Worm (Caenorhabditis elegans) whole organism, L4 larva: Measurements from ENCODE around the gene C06B3.6.
A peak's percentile ranks its signal among the peaks of the same experiment; 100 is the strongest.

Source experiments
- F10B5.3 ChIP-seq: sonication (generic microtip); optimal IDR thresholded peaks from 2 replicates; lab custom pipeline; 2016; ENCODE audit warnings: mild to moderate bottlenecking, missing genetic modification characterization, missing compliant biosample characterization
- F44E2.7 ChIP-seq: fragments of 200-800 bp; sonication (Bioruptor generic); IDR thresholded peaks from 2 replicates; pipeline ENCODE4 v2.1.2; 2022; ENCODE audit warnings: missing genetic modification characterization, missing compliant biosample characterization
- F49E8.2 ChIP-seq: sonication (generic microtip); optimal IDR thresholded peaks from 2 replicates; lab custom pipeline; 2016; ENCODE audit warnings: missing compliant biosample characterization, mild to moderate bottlenecking, missing genetic modification characterization, borderline replicate concordance
- T20F7.1 ChIP-seq: fragments of 200-800 bp; sonication (Bioruptor generic); optimal IDR thresholded peaks from 2 replicates; lab custom pipeline; 2018; ENCODE audit warnings: mild to moderate bottlenecking, missing genetic modification characterization, missing compliant biosample characterization
- Y5F2A.4 ChIP-seq: fragments of 200-800 bp; sonication (Bioruptor generic); optimal IDR thresholded peaks from 2 replicates; lab custom pipeline; 2018; ENCODE audit warnings: mild to moderate bottlenecking, missing genetic modification characterization, missing compliant biosample characterization
- aha-1 ChIP-seq: fragments of 150-350 bp; peaks from one replicate; lab custom pipeline; 2014; ENCODE audit warnings: missing biosample characterization, missing genetic modification characterization
- attf-4 ChIP-seq: sonication (generic microtip); optimal IDR thresholded peaks from 3 replicates; lab custom pipeline; 2017; ENCODE audit warnings: missing biosample characterization, missing genetic modification characterization
- dve-1 ChIP-seq: sonication (generic microtip); optimal IDR thresholded peaks from 2 replicates; lab custom pipeline; 2017; ENCODE audit warnings: antibody characterized with exemption, mild to moderate bottlenecking, missing genetic modification characterization, missing compliant biosample characterization; ENCODE audit not compliant: insufficient read depth
- fkh-10 ChIP-seq: fragments of 150-350 bp; optimal IDR thresholded peaks from 2 replicates; lab custom pipeline; 2014; ENCODE audit warnings: missing biosample characterization, missing genetic modification reagents, missing genetic modification characterization
- fos-1 ChIP-seq: fragments of 150-350 bp; optimal IDR thresholded peaks from 2 replicates; lab custom pipeline; 2014; ENCODE audit warnings: missing biosample characterization, missing genetic modification characterization
- hlh-11 ChIP-seq: fragments of 200-800 bp; sonication (Bioruptor generic); optimal IDR thresholded peaks from 2 replicates; lab custom pipeline; 2018; ENCODE audit warnings: mild to moderate bottlenecking, missing genetic modification characterization, missing compliant biosample characterization
- hlh-30 ChIP-seq: sonication (generic microtip); optimal IDR thresholded peaks from 2 replicates; lab custom pipeline; 2017; ENCODE audit warnings: antibody characterized with exemption, mild to moderate bottlenecking, missing genetic modification characterization, missing compliant biosample characterization; ENCODE audit not compliant: insufficient read depth
- lim-7 ChIP-seq: fragments of 200-800 bp; sonication (Bioruptor generic); IDR thresholded peaks from 2 replicates; pipeline ENCODE4 v1.3.6; 2022; ENCODE audit warnings: missing genetic modification characterization, missing compliant biosample characterization
- lin-1 ChIP-seq: fragments of 200-800 bp; sonication (Bioruptor generic); IDR thresholded peaks from 2 replicates; pipeline ENCODE4 v1.3.6; 2022; ENCODE audit warnings: missing genetic modification reagents, missing genetic modification characterization, missing compliant biosample characterization
- lin-38 ChIP-seq: fragments of 200-800 bp; sonication (Bioruptor generic); IDR thresholded peaks from 2 replicates; pipeline ENCODE4 v1.3.6; 2022; ENCODE audit warnings: missing genetic modification reagents, missing genetic modification characterization, missing compliant biosample characterization
- madf-5 ChIP-seq, 2 experiments: fragments of 200-800 bp; sonication (Bioruptor generic); IDR thresholded peaks; 2 replicates each; pipeline ENCODE4 v1.3.6; 2022; ENCODE audit warnings: missing compliant biosample characterization in 2 of 2, missing genetic modification characterization in 2 of 2
- madf-9 ChIP-seq: fragments of 200-800 bp; sonication (Bioruptor generic); conservative IDR thresholded peaks from 2 replicates; pipeline ENCODE4 v1.3.6; 2022; ENCODE audit warnings: missing genetic modification reagents, missing genetic modification characterization, missing compliant biosample characterization
- mdl-1 ChIP-seq, 2 experiments: fragments of 150-350 bp in 1 of 2; sonication (generic microtip) in 1 of 2; optimal IDR thresholded peaks; 2 replicates each; lab custom pipeline; 2014 to 2017; ENCODE audit warnings: missing biosample characterization in 2 of 2, missing genetic modification characterization in 2 of 2
- mdt-29 ChIP-seq: fragments of 200-800 bp; sonication (Bioruptor generic); IDR thresholded peaks from 2 replicates; pipeline ENCODE4 v1.3.6; 2022; ENCODE audit warnings: missing genetic modification reagents, missing genetic modification characterization, missing compliant biosample characterization
- mxl-2 ChIP-seq: fragments of 200-800 bp; sonication (Bioruptor generic); conservative IDR thresholded peaks from 2 replicates; pipeline ENCODE4 v1.3.6; 2022; ENCODE audit warnings: missing genetic modification reagents, missing genetic modification characterization, missing compliant biosample characterization
- mxl-3 ChIP-seq: fragments of 200-800 bp; sonication (Bioruptor generic); optimal IDR thresholded peaks from 2 replicates; lab custom pipeline; 2018; ENCODE audit warnings: mild to moderate bottlenecking, missing genetic modification characterization, missing compliant biosample characterization
- nhr-10 ChIP-seq: fragments of 150-350 bp; optimal IDR thresholded peaks from 2 replicates; lab custom pipeline; 2014; ENCODE audit warnings: missing biosample characterization, missing genetic modification characterization
- nhr-102 ChIP-seq: sonication (generic microtip); optimal IDR thresholded peaks from 2 replicates; lab custom pipeline; 2016; ENCODE audit warnings: mild to moderate bottlenecking, missing genetic modification characterization, moderate library complexity, missing compliant biosample characterization
- nhr-11 ChIP-seq: fragments of 150-350 bp; optimal IDR thresholded peaks from 2 replicates; lab custom pipeline; 2014; ENCODE audit warnings: missing biosample characterization, missing genetic modification characterization
- nhr-28 ChIP-seq: fragments of 150-350 bp; optimal IDR thresholded peaks from 2 replicates; lab custom pipeline; 2014; ENCODE audit warnings: missing biosample characterization, missing genetic modification characterization
- nhr-41 ChIP-seq: fragments of 200-800 bp; sonication (Bioruptor generic); IDR thresholded peaks from 2 replicates; pipeline ENCODE4 v1.3.6; 2022; ENCODE audit warnings: missing genetic modification reagents, missing genetic modification characterization, missing compliant biosample characterization
- nhr-77 ChIP-seq: fragments of 150-350 bp; optimal IDR thresholded peaks from 2 replicates; lab custom pipeline; 2014; ENCODE audit warnings: missing biosample characterization, missing genetic modification characterization
- pha-4 ChIP-seq, 2 experiments: fragments of 150-350 bp in 1 of 2; fragments of 200-800 bp in 1 of 2; sonication (Bioruptor generic) in 1 of 2; IDR thresholded peaks in 1 of 2; optimal IDR thresholded peaks in 1 of 2; 2 replicates each; pipeline versions ENCODE4 v1.3.6 to Lab custom; 2014 to 2022; ENCODE audit warnings: missing genetic modification characterization in 2 of 2, missing genetic modification reagents in 2 of 2, missing biosample characterization in 1 of 2, missing compliant biosample characterization in 1 of 2
- sdz-12 ChIP-seq: fragments of 200-800 bp; sonication (Bioruptor generic); optimal IDR thresholded peaks from 2 replicates; lab custom pipeline; 2018; ENCODE audit warnings: mild to moderate bottlenecking, missing genetic modification characterization, missing compliant biosample characterization
- spr-1 ChIP-seq: sonication (generic microtip); optimal IDR thresholded peaks from 2 replicates; lab custom pipeline; 2016; ENCODE audit warnings: mild to moderate bottlenecking, missing genetic modification characterization, missing compliant biosample characterization
- spr-3 ChIP-seq: fragments of 200-800 bp; sonication (Bioruptor generic); optimal IDR thresholded peaks from 2 replicates; lab custom pipeline; 2018; ENCODE audit warnings: mild to moderate bottlenecking, missing genetic modification characterization, missing compliant biosample characterization
- unc-130 ChIP-seq: sonication (generic microtip); optimal IDR thresholded peaks from 2 replicates; lab custom pipeline; 2016; ENCODE audit warnings: missing genetic modification reagents, missing genetic modification characterization, missing compliant biosample characterization
- unc-62 ChIP-seq, 3 experiments: fragments of 150-350 bp in 1 of 3; sonication (generic microtip); optimal IDR thresholded peaks in 2 of 3; peaks in 1 of 3; 1 replicate in 1 of 3; 2 replicates in 2 of 3; lab custom pipeline; 2014 to 2017; ENCODE audit warnings: missing biosample characterization in 3 of 3, missing genetic modification characterization in 3 of 3, missing genetic modification reagents in 3 of 3, missing genotype in 1 of 3
- vab-7 ChIP-seq: fragments of 200-800 bp; sonication (Bioruptor generic); IDR thresholded peaks from 2 replicates; pipeline ENCODE4 v1.3.6; 2022; ENCODE audit warnings: missing genetic modification reagents, missing genetic modification characterization, missing compliant biosample characterization
- zfp-2 ChIP-seq: sonication (generic microtip); optimal IDR thresholded peaks from 2 replicates; lab custom pipeline; 2016; ENCODE audit warnings: mild to moderate bottlenecking, missing genetic modification characterization, missing compliant biosample characterization
- zip-11 ChIP-seq: fragments of 200-800 bp; sonication (Bioruptor generic); IDR thresholded peaks from 2 replicates; pipeline ENCODE4 v1.3.6; 2022; ENCODE audit warnings: missing genetic modification characterization, missing compliant biosample characterization
- ztf-11 ChIP-seq: fragments of 150-350 bp; optimal IDR thresholded peaks from 2 replicates; lab custom pipeline; 2014; ENCODE audit warnings: missing biosample characterization, missing genetic modification characterization

Gene C06B3.6

DNA sequence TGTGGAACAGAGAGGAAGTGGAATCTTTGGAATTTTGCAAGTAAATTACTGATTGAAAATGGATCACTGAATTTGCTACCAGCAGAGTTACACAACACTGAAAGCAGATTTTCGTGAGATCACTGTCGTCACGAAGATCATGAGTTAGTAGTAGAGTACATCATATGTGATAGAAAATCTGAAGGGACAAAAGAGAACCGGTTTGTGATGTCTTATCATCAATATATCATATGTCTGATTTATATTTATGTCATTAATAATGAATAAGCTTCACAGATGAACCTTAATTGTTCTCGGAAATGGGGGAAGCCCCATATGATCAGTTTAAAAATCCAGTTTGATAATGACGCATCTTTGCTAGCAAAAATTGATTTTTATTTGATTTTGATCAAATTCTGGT lies 27.3 kb upstream of the C06B3.6 start:
- TF ChIP-seq aha-1 (tag; lab: Kevin White, UChicago) (peak; percentile 23), mdl-1 (tag; optimal IDR thresholded peaks at IDR 0.05; lab: Kevin White, UChicago) (peak in 1 of 2 experiments; percentile 44), Y5F2A.4 (GFP tag; lab: Kevin White, UChicago) (no peak), nhr-28 (tag; lab: Kevin White, UChicago) (peak; percentile 33), hlh-30 (peak; percentile 70), fos-1 (tag; lab: Kevin White, UChicago) (no peak)

DNA sequence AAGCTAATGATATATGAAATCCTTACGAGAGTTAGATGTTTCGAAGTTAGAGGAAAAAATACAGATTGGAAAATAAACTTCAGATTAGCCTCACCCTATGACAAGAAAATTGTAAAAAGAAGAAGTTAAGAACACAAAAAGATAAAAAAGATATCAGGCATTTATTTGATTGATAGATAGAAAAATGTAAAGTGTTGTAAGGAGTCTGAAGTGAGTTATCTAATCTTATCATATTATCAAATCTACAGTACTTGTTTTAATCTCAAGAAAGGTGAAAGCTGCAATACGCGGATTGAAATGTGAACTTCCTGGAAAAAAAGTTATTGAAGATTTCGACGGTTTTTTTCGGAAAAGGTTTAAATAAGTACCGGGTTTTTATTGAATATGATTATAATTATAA lies 26.7 kb upstream of the C06B3.6 start:
- no peak for TF ChIP-seq lim-7

DNA sequence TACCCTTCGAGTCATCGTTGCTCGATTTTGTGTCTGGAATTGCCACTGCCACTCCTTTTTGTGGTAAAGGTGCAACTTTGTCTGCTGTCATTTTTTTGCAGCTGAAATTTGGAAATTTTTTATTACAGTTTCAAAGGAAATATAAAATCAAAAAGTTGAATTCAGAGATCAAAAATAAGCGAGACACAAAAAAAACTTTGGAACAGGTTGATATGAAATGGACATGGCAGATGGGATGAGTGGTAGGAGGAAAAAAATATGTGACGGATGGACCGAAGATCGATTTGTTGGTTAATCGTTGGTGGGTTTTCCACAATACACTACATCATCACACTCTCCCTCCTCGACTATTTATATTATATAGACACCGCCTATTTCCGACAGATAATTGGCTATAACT lies 25.8 kb upstream of the C06B3.6 start, which contains the start of gene R10D12.1:
R10D12.1 (minus strand) TSS at position 101 of the 400 bp plus-strand sequence.
- no peak for TF ChIP-seq attf-4 (tag; lab: Kevin White, UChicago)
- TF ChIP-seq unc-130 (GFP tag; lab: Kevin White, UChicago): no peak
- TF ChIP-seq ztf-11 (tag; lab: Kevin White, UChicago): no peak
- TF ChIP-seq hlh-30: peak; percentile 7
- peak; percentile 19 for TF ChIP-seq nhr-28 (tag; lab: Kevin White, UChicago)
- TF ChIP-seq, all 104 proteins: peak for 2

DNA sequence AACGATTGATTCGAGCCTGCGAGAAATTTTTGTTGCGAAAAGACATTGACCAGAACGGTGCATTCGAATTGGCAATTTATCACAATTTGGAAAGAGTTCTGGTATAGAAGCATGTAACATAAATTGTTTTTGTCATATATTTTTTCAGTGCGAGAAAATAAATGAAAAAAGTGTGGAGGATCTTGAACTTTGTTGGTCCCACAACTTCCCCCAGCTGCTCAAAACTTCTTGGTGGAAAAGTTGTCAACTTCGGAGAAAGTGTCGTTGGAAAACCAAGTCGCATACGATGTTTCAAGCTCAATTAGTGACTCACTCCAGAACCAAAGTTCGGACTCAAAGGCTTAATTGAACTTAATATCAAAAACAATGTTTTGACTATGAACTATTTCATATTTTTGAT lies 23.2 kb upstream of the C06B3.6 start:
- TF ChIP-seq hlh-11 (no peak), T20F7.1 (GFP tag; lab: Kevin White, UChicago) (no peak), ztf-11 (tag; lab: Kevin White, UChicago) (no peak), mxl-3 (GFP tag; lab: Kevin White, UChicago) (no peak), madf-5 (GFP tag; IDR thresholded peaks at IDR 0.05; lab: Robert Waterston, UW) (no peak), vab-7 (no peak), aha-1 (tag; lab: Kevin White, UChicago) (peak; percentile 94), nhr-102 (tag; lab: Kevin White, UChicago) (no peak), nhr-77 (tag; lab: Kevin White, UChicago) (no peak), zfp-2 (no peak), unc-62 (GFP tag; optimal IDR thresholded peaks at IDR 0.05 in 1 of 2; lab: Kevin White, UChicago) (peak in 1 of 2 experiments; percentile 34), unc-62 (tag; optimal IDR thresholded peaks at IDR 0.05; lab: Kevin White, UChicago) (no peak), dve-1 (tag; lab: Kevin White, UChicago) (no peak), nhr-11 (tag; lab: Kevin White, UChicago) (no peak), madf-9 (GFP tag; lab: Robert Waterston, UW) (no peak), mxl-2 (no peak), zip-11 (GFP tag; lab: Robert Waterston, UW) (no peak)

DNA sequence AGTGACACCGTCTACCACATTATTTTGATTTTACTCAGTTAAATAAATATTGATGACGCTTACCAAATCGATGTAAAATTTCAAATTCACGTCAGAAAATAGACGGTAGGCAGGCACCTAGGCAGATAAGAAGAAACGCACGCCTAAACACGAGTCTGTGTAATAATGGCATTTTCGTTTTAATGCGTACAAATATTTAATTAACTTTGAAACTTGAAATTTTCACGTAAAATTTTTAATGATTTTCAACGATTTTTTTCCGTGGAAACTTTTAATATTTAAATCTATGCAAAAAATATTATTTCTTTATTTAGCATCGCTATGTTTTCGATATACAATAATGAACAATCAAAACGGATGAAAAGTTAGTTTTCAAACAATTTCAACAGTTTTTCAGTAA lies 22.5 kb upstream of the C06B3.6 start, which contains the start of gene C06B3.16:
C06B3.16 (plus strand) TSS at position 301 of the 400 bp plus-strand sequence.
- TF ChIP-seq spr-1 (no peak), aha-1 (tag; lab: Kevin White, UChicago) (peak; percentile 18)
- TF ChIP-seq, all 104 proteins: peak for 1

DNA sequence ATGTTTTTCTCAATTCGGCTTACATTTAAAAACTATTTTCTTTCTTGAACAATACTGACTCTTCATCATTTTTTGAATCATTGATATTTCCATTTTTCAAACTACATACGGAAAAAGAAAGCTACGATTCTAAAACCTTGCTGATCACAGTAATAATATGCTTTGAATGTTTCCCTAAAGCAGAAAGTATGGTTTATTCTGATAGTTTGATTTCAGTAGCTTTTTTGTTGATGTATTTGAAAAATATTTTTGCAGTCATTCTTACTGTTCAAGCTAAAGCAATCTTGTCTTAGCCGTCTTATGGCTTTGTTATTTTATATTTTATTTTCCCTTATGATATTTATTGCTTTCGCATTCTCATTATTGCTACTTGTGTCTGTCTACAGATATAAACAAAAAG lies 20.7 kb upstream of the C06B3.6 start, which contains the start of gene srxa-13:
srxa-13 (plus strand) TSS at position 301 of the 400 bp plus-strand sequence.
- no peak for TF ChIP-seq pha-4 (GFP tag; IDR thresholded peaks at IDR 0.05; lab: Robert Waterston, UW)
- TF ChIP-seq pha-4 (tag; optimal IDR thresholded peaks at IDR 0.05; lab: Kevin White, UChicago): no peak
- no peak for TF ChIP-seq lim-7
- no peak for TF ChIP-seq F44E2.7 (GFP tag; lab: Robert Waterston, UW)
- TF ChIP-seq dve-1 (tag; lab: Kevin White, UChicago): no peak
- TF ChIP-seq nhr-102 (tag; lab: Kevin White, UChicago): no peak
- no peak for TF ChIP-seq F10B5.3
- TF ChIP-seq nhr-41 (GFP tag; lab: Robert Waterston, UW): no peak
- TF ChIP-seq F49E8.2 (tag; lab: Kevin White, UChicago): no peak
- TF ChIP-seq madf-9 (GFP tag; lab: Robert Waterston, UW): no peak
- TF ChIP-seq nhr-10 (tag; lab: Kevin White, UChicago): no peak
- TF ChIP-seq spr-3 (GFP tag; lab: Kevin White, UChicago): no peak
- no peak for TF ChIP-seq lin-38 (GFP tag; lab: Robert Waterston, UW)
- no peak for TF ChIP-seq mxl-2
- no peak for TF ChIP-seq zip-11 (GFP tag; lab: Robert Waterston, UW)
- TF ChIP-seq lin-1 (GFP tag; lab: Robert Waterston, UW): no peak
- TF ChIP-seq mdt-29 (GFP tag; lab: Robert Waterston, UW): no peak
- no peak for TF ChIP-seq fkh-10 (GFP tag; lab: Kevin White, UChicago)
- no peak for TF ChIP-seq nhr-28 (tag; lab: Kevin White, UChicago)
- no peak for TF ChIP-seq sdz-12
- TF ChIP-seq, all 104 proteins: peak for 0
